Worm (Caenorhabditis elegans) whole organism, L4 larva: ENCODE data around the gene rps-23.
A peak's percentile ranks its signal among the peaks of the same experiment; 100 is the strongest.

Experiments
- T20F7.1 ChIP-seq: fragments of 200-800 bp; sonication (Bioruptor generic); optimal IDR thresholded peaks from 2 replicates; lab custom pipeline; 2018; ENCODE audit warnings: mild to moderate bottlenecking, missing genetic modification characterization, missing compliant biosample characterization
- ama-1 ChIP-seq: fragments of 150-350 bp; optimal IDR thresholded peaks from 2 replicates; lab custom pipeline; 2014; ENCODE audit warnings: inconsistent platforms, mixed read lengths
- fos-1 ChIP-seq: fragments of 150-350 bp; optimal IDR thresholded peaks from 2 replicates; lab custom pipeline; 2014; ENCODE audit warnings: missing biosample characterization, missing genetic modification characterization
- jun-1 ChIP-seq: fragments of 150-350 bp; optimal IDR thresholded peaks from 2 replicates; lab custom pipeline; 2014; ENCODE audit warnings: missing biosample characterization, missing genetic modification reagents, missing genetic modification characterization

DNA sequence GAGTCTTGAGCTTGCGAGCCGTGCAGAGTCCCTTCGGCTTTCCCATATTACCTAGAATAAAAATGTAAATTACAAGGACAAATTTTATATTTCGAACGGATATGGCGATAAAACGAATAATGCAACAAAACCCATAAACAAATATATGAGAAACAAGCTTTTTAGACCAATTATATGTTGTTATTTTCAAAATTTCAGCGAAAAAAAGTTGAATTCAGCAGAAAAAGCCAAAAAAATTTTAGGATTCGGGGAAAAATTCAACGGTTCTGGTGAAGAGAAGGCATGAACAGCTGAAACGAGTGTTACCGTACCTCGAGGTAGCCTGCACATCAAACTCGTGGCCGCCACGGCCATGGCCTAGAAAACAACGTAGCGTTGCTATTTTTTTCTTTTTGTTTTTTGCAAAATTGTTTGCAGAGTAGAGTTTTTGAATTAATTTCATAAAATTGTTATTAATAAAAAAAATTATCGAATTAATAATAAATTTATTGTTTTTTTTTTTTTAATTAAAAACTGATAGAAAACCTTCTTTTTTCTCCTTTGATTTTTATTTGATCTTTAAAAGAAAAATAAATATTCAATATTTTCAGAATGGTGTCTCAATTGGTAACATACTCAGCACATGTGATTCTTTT is at the start of gene rps-23, which contains the start of gene dpm-3:
- no peak for TF ChIP-seq fos-1 (tag; lab: Kevin White, UChicago)
- peak; percentile 82 for TF ChIP-seq ama-1 (lab: Kevin White, UChicago)
- TF ChIP-seq jun-1, result peak; percentile 51
- TF ChIP-seq T20F7.1 (GFP tag; lab: Kevin White, UChicago), result peak; percentile 90
